Worm (Caenorhabditis elegans) whole organism, mixed stage, embryonic: Measurements from ENCODE around the gene F18F11.4.

Experiments used
- ceh-43 ChIP-seq: fragments of 200-800 bp; sonication (Bioruptor generic); optimal IDR thresholded peaks from 2 replicates; lab custom pipeline; 2018; ENCODE audit warnings: mild to moderate bottlenecking, missing genetic modification characterization, moderate library complexity, missing compliant biosample characterization
- lin-13 ChIP-seq: fragments of 150-350 bp; optimal IDR thresholded peaks from 2 replicates; lab custom pipeline; 2014; ENCODE audit warnings: missing biosample characterization, missing genetic modification characterization
- lsy-2 ChIP-seq: fragments of 150-350 bp; optimal IDR thresholded peaks from 2 replicates; lab custom pipeline; 2014; ENCODE audit warnings: missing biosample characterization, missing genetic modification characterization
- mep-1 ChIP-seq: fragments of 150-350 bp; optimal IDR thresholded peaks from 2 replicates; lab custom pipeline; 2017; ENCODE audit warnings: missing biosample characterization, missing genetic modification reagents, missing genetic modification characterization, inconsistent platforms
- nhr-76 ChIP-seq: sonication (generic microtip); optimal IDR thresholded peaks from 2 replicates; lab custom pipeline; 2017; ENCODE audit warnings: missing biosample characterization, missing genetic modification characterization

DNA sequence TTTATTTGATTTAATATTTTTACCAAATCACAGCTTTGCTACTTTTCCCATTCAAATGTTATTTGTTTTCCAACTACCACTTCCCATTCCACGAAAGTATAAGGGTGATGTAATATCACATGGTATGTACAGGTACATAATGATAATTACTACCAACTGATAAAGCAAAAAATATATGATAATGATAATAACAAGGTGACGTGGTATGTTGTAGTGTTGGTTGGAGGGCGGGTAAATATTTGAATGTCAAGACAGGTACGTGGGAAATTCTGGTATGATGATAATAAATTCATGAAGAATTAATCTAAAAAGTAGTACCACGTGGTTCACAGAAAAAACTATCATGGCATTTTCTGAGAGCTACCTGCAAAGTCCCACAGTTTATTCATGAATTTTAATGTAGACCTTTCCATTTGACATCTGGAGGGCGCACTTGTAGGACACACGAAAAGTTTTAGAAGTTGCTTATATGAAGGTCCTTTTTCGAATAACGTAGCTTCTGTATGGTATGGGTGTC, 38.7 kb upstream of the F18F11.4 start:
- TF ChIP-seq nhr-76 (tag; lab: Kevin White, UChicago) (no peak), lsy-2 (no peak), ceh-43 (GFP tag; lab: Kevin White, UChicago) (no peak), lin-13 (tag; lab: Kevin White, UChicago) (no peak), mep-1 (tag; lab: Kevin White, UChicago) (no peak)
